Fruit fly (Drosophila melanogaster): Measurements from ENCODE around the gene hang.

dm6 chrX:16373541-16373940, 49.1 kb upstream of the hang start:
- TF ChIP-seq Jra (GFP tag; optimal IDR thresholded peaks at IDR 0.05) (no peak), h (GFP tag; optimal IDR thresholded peaks at IDR 0.05) (no peak), psq (GFP tag; optimal IDR thresholded peaks at IDR 0.05) (peak; percentile 19), jim (GFP tag; optimal IDR thresholded peaks at IDR 0.05) (no peak), sv (GFP tag; optimal IDR thresholded peaks at IDR 0.05) (no peak), Hr78 (GFP tag; optimal IDR thresholded peaks at IDR 0.05) (no peak), pan (optimal IDR thresholded peaks at IDR 0.05) (no peak), N (GFP tag; optimal IDR thresholded peaks at IDR 0.05) (no peak), br (GFP tag; optimal IDR thresholded peaks at IDR 0.05) (no peak), Dfd (GFP tag; optimal IDR thresholded peaks at IDR 0.05) (no peak), usp (GFP tag; optimal IDR thresholded peaks at IDR 0.05) (no peak), Dif (GFP tag; optimal IDR thresholded peaks at IDR 0.05; ENCODE audit: partially characterized antibody) (no peak)
